Fruit fly (Drosophila melanogaster) whole organism: ENCODE data around the gene CG6287.

Experiments
- CG8478 ChIP-seq: fragments of >200 bp; optimal IDR thresholded peaks from 2 replicates; lab custom pipeline; 2018; ENCODE audit warnings: inconsistent platforms
- pan ChIP-seq: fragments of >200 bp; optimal IDR thresholded peaks from 2 replicates; lab custom pipeline; 2017
- psq ChIP-seq: fragments of >200 bp; optimal IDR thresholded peaks from 2 replicates; lab custom pipeline; 2017
- usp ChIP-seq: fragments of >200 bp; optimal IDR thresholded peaks from 2 replicates; lab custom pipeline; 2017; ENCODE audit warnings: missing biosample characterization, missing genetic modification characterization, mixed read lengths

DNA sequence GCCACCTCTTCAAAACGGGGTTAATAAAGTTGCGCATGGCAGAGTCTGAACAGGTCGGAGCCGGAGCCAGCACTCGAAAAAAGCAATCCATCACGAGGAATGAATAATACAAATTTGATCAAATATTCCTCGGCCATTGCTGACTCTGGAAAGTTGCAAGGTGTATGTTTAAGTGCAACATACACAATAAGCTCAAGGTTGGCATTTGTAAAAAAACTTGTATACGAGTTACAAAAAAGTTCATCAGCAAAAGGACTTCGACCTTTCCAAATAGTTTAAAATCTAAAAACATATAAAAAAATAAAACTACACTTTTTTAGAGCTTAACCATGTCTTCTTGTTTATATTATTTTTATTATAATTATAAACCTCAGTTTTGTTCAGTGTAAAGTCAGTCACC, 45.2 kb upstream of the CG6287 start:
- no peak for TF ChIP-seq pan (lab: Kevin White, UChicago)
- TF ChIP-seq CG8478 (lab: Kevin White, UChicago), result no peak
- TF ChIP-seq psq (lab: Kevin White, UChicago), result no peak
- TF ChIP-seq usp (GFP tag; lab: Kevin White, UChicago), result no peak
